Worm (Caenorhabditis elegans): ENCODE data around the gene sgo-1.

The sgo-1 gene

DNA sequence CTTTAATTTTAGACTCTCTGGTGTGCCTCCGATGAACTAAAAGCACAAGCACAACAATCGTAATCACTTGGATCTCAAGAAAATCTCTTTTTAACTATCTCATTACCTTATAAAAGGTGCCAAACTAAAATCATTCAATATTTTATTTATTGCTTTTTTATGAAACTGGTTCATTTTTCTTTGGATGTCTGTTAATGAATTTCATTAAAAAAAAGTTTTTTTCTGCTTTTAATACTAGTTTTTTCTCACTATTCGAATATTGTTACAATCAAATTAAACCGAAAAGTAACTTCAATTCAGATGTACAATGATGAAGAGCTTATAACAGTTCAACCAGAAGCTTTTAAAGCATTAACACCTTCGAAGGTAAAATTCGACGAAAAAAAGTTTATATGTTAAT lies 20.6 kb downstream of the sgo-1 start, which contains the start of gene swd-2.1:
TSS of gene swd-2.1 (plus strand) at position 301 of the 400 bp plus-strand sequence.
- no peak for TF ChIP-seq cog-1 (tag; optimal IDR thresholded peaks at IDR 0.05)
- no peak for TF ChIP-seq ztf-23 (GFP tag; IDR thresholded peaks at IDR 0.05)
- TF ChIP-seq klf-2 (GFP tag; conservative IDR thresholded peaks at IDR 0.05): no peak
- TF ChIP-seq T22C8.4 (GFP tag; IDR thresholded peaks at IDR 0.05): no peak
- TF ChIP-seq med-1 (GFP tag; optimal IDR thresholded peaks at IDR 0.05; ENCODE audit: insufficient read depth): no peak
- TF ChIP-seq flt-1 (GFP tag; IDR thresholded peaks at IDR 0.05): no peak
- no peak for TF ChIP-seq ref-1 (GFP tag; conservative IDR thresholded peaks at IDR 0.05)
- TF ChIP-seq ztf-29 (GFP tag; IDR thresholded peaks at IDR 0.05): no peak
- TF ChIP-seq tab-1 (GFP tag; IDR thresholded peaks at IDR 0.05): no peak

DNA sequence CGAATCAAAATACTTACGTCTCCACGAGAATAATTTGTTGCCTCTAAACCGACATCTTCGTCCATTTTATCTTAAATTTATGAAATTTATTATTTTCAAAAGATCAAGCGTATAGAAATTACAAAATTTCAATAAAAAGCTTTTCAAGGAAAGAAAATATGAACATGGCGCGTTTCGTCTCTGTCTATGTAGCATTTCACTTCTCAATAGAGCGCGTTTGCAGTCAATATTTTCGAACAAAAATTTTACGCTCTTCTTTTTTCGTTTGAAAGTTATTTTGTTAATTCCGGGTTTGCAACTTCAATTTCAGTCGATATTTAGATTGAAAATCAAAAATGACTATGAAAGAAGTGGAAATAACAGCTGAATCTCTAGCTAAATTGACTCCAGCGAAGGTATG lies 22.1 kb downstream of the sgo-1 start, which contains the start of the genes hcf-1 and swd-2.2:
TSS of gene hcf-1 (minus strand) at position 70 of the 400 bp plus-strand sequence.
TSS of gene swd-2.2 (plus strand) at position 206 of the 400 bp plus-strand sequence.
- no peak for TF ChIP-seq tab-1 (GFP tag; IDR thresholded peaks at IDR 0.05)
- TF ChIP-seq flt-1 (GFP tag; IDR thresholded peaks at IDR 0.05): no peak
- TF ChIP-seq ref-1 (GFP tag; conservative IDR thresholded peaks at IDR 0.05): no peak
- no peak for TF ChIP-seq med-1 (GFP tag; optimal IDR thresholded peaks at IDR 0.05; ENCODE audit: insufficient read depth)
- no peak for TF ChIP-seq T22C8.4 (GFP tag; IDR thresholded peaks at IDR 0.05)
- no peak for TF ChIP-seq ztf-29 (GFP tag; IDR thresholded peaks at IDR 0.05)
- TF ChIP-seq klf-2 (GFP tag; conservative IDR thresholded peaks at IDR 0.05): no peak
- TF ChIP-seq cog-1 (tag; optimal IDR thresholded peaks at IDR 0.05): no peak
- no peak for TF ChIP-seq ztf-23 (GFP tag; IDR thresholded peaks at IDR 0.05)

DNA sequence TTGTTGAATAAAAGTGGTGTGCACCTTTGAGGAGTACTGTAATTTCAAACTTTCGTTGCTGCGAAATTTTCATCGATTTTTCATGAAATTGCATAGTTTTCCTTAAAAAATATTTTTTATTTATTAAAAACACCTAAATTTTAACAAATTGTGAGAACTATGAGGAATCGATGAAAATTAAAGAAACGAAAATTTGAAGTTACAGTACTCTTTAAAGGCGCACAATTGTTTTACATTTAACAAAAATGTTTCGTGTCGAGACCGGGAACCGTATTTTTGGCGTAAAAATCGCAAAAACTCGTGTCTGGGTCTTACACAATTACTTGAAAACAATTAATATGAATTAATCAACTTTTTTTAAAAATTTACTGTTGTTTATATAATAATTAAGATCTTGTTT lies 26.1 kb downstream of the sgo-1 start, which contains the start of gene rdl-1:
TSS of gene rdl-1 (minus strand) at position 101 of the 400 bp plus-strand sequence.
- TF ChIP-seq T22C8.4 (GFP tag; IDR thresholded peaks at IDR 0.05) (no peak), cog-1 (tag; optimal IDR thresholded peaks at IDR 0.05) (no peak), ref-1 (GFP tag; conservative IDR thresholded peaks at IDR 0.05) (no peak), med-1 (GFP tag; optimal IDR thresholded peaks at IDR 0.05; ENCODE audit: insufficient read depth) (no peak), ztf-23 (GFP tag; IDR thresholded peaks at IDR 0.05) (no peak), ztf-29 (GFP tag; IDR thresholded peaks at IDR 0.05) (no peak), tab-1 (GFP tag; IDR thresholded peaks at IDR 0.05) (no peak), klf-2 (GFP tag; conservative IDR thresholded peaks at IDR 0.05) (no peak), flt-1 (GFP tag; IDR thresholded peaks at IDR 0.05) (no peak)

DNA sequence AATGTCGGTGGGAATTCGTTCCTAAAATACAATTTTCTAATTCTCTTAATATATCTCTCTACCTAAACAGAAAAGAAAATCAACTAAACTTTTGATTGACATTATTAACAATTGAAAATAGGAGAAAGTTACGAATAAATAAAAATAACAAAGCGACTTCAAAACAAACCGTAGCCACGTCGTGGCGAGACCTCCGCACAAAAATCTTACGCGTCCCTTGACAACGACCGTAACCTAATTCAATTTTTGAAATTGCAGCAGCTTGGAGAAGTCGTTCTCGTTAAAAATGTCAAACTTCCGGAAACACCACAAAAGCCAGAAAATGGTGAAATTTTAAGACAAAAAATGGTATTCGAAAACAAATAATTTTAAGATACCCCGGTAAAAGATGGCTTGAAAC lies 32.0 kb downstream of the sgo-1 start:
- TF ChIP-seq tab-1 (GFP tag; IDR thresholded peaks at IDR 0.05): no peak
- no peak for TF ChIP-seq T22C8.4 (GFP tag; IDR thresholded peaks at IDR 0.05)
- TF ChIP-seq ztf-23 (GFP tag; IDR thresholded peaks at IDR 0.05): no peak
- no peak for TF ChIP-seq flt-1 (GFP tag; IDR thresholded peaks at IDR 0.05)
- no peak for TF ChIP-seq ztf-29 (GFP tag; IDR thresholded peaks at IDR 0.05)
- no peak for TF ChIP-seq med-1 (GFP tag; optimal IDR thresholded peaks at IDR 0.05; ENCODE audit: insufficient read depth)
- TF ChIP-seq klf-2 (GFP tag; conservative IDR thresholded peaks at IDR 0.05): no peak
- no peak for TF ChIP-seq ref-1 (GFP tag; conservative IDR thresholded peaks at IDR 0.05)
- TF ChIP-seq cog-1 (tag; optimal IDR thresholded peaks at IDR 0.05): no peak

DNA sequence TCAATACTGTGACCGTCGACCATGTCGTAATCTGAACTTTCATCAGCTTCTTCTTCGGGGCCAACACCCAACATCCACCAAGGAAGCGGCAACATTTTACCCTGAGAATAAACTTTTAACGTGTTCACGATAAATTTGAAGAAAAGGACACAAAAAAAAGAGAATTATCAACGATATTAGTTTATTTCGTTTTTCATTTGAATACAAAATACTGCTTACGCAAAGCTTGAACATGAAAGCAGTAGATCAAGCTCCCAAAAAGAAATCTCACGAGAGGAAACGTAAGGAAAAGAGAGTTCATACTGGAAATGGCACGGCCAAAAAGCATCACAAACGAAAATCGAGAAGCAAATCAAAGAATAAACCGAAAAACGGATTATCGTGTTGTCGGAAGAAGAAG lies 32.5 kb downstream of the sgo-1 start, which contains the start of the genes C46A5.6 and C46A5.1:
TSS of gene C46A5.6 (minus strand) at position 101 of the 400 bp plus-strand sequence.
TSS of gene C46A5.1 (plus strand) at position 184 of the 400 bp plus-strand sequence.
- TF ChIP-seq flt-1 (GFP tag; IDR thresholded peaks at IDR 0.05) (no peak), ztf-23 (GFP tag; IDR thresholded peaks at IDR 0.05) (no peak), T22C8.4 (GFP tag; IDR thresholded peaks at IDR 0.05) (no peak), cog-1 (tag; optimal IDR thresholded peaks at IDR 0.05) (no peak), med-1 (GFP tag; optimal IDR thresholded peaks at IDR 0.05; ENCODE audit: insufficient read depth) (no peak)

DNA sequence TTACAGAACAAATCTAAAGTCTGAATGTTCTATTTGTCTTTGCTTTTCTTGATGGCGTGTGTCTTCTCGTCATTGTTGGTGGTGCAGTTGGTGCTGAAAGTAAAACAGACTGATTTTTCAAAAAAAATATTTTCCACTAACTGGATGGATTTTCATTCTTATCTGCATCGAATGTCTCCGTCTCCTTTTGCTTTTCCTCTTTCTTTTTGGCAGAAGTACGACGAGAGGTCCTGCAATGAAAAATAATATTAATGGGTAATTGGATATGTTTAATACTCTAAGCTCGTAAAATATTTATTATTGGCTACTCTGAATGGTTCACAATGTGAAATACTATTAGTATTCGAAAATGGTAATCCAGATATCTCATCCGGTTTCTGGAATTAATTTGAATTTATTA lies 36.2 kb downstream of the sgo-1 start, which contains the start of gene del-7:
TSS of gene del-7 (plus strand) at position 301 of the 400 bp plus-strand sequence.
- no peak for TF ChIP-seq med-1 (GFP tag; optimal IDR thresholded peaks at IDR 0.05; ENCODE audit: insufficient read depth)
- TF ChIP-seq ztf-29 (GFP tag; IDR thresholded peaks at IDR 0.05): no peak
- TF ChIP-seq ref-1 (GFP tag; conservative IDR thresholded peaks at IDR 0.05): no peak
- TF ChIP-seq T22C8.4 (GFP tag; IDR thresholded peaks at IDR 0.05): no peak

DNA sequence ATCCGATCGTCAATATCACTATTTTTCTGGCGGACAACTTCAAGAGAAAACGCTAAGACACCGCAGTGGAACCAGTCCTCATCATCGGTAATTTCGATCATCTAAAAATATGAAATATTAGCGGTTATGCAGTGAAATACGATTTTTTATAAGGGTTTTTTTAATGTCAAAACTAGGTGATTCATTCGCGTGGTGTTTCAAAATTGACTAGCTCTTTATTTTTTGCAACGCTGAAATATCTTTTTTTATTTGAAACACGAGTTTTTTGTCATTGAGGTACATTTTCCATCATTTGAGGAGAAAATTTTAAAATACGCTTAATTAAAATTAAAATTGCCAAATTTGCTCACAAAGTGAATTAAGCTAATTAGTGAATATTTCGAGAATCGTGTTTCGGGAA lies 36.8 kb downstream of the sgo-1 start, which contains the start of gene dsb-3:
TSS of gene dsb-3 (minus strand) at position 101 of the 400 bp plus-strand sequence.
- no peak for TF ChIP-seq flt-1 (GFP tag; IDR thresholded peaks at IDR 0.05)
- no peak for TF ChIP-seq ztf-29 (GFP tag; IDR thresholded peaks at IDR 0.05)
- no peak for TF ChIP-seq tab-1 (GFP tag; IDR thresholded peaks at IDR 0.05)
- no peak for TF ChIP-seq med-1 (GFP tag; optimal IDR thresholded peaks at IDR 0.05; ENCODE audit: insufficient read depth)
- TF ChIP-seq klf-2 (GFP tag; conservative IDR thresholded peaks at IDR 0.05): no peak
- TF ChIP-seq cog-1 (tag; optimal IDR thresholded peaks at IDR 0.05): no peak
- no peak for TF ChIP-seq ref-1 (GFP tag; conservative IDR thresholded peaks at IDR 0.05)
- no peak for TF ChIP-seq ztf-23 (GFP tag; IDR thresholded peaks at IDR 0.05)
- no peak for TF ChIP-seq T22C8.4 (GFP tag; IDR thresholded peaks at IDR 0.05)

DNA sequence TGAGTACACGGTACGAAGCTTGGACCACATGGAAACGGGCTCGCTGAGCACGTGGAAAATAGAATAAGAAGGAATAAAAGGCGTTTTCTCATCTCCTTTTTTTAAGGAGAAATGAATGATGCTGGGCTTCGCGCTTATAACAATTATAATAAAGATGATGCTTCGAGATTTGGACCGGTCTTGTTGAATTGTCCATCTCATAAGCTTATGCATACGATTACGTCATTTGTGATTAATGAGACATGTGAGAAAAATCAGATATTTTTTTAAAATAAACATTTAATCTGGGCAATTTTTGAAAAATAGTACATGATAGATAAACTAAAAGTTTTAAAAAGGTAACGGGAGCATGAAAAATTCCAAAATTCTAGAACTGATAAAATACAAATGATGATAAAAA lies 39.0 kb downstream of the sgo-1 start, which contains the start of gene C46A5.4:
TSS of gene C46A5.4 (minus strand) at position 101 of the 400 bp plus-strand sequence.
- TF ChIP-seq cog-1 (tag; optimal IDR thresholded peaks at IDR 0.05) (no peak), flt-1 (GFP tag; IDR thresholded peaks at IDR 0.05) (no peak), tab-1 (GFP tag; IDR thresholded peaks at IDR 0.05) (no peak), klf-2 (GFP tag; conservative IDR thresholded peaks at IDR 0.05) (no peak), ref-1 (GFP tag; conservative IDR thresholded peaks at IDR 0.05) (no peak), ztf-23 (GFP tag; IDR thresholded peaks at IDR 0.05) (no peak), ztf-29 (GFP tag; IDR thresholded peaks at IDR 0.05) (no peak), med-1 (GFP tag; optimal IDR thresholded peaks at IDR 0.05; ENCODE audit: insufficient read depth) (no peak), T22C8.4 (GFP tag; IDR thresholded peaks at IDR 0.05) (no peak)

DNA sequence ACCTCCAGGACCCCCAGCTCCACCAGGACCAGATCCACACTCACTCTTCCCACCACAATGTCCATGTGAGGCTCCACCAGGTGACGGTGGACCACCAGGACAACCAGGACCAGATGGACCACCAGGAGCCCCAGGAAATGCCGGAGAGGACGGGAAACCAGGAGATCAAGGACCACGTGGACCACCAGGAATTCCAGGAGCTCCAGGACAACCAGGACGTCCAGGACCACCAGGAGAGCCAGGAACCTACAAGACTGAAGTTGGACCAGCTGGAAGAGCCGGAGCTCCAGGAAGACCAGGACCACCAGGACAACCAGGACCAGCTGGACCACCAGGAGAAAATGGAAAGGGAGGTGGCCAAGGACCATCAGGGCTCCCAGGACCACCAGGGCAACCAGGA lies 42.2 kb downstream of the sgo-1 start:
- TF ChIP-seq flt-1 (GFP tag; IDR thresholded peaks at IDR 0.05) (no peak), ztf-29 (GFP tag; IDR thresholded peaks at IDR 0.05) (no peak), ref-1 (GFP tag; conservative IDR thresholded peaks at IDR 0.05) (no peak), T22C8.4 (GFP tag; IDR thresholded peaks at IDR 0.05) (no peak), klf-2 (GFP tag; conservative IDR thresholded peaks at IDR 0.05) (no peak), ztf-23 (GFP tag; IDR thresholded peaks at IDR 0.05) (no peak), med-1 (GFP tag; optimal IDR thresholded peaks at IDR 0.05; ENCODE audit: insufficient read depth) (no peak), cog-1 (tag; optimal IDR thresholded peaks at IDR 0.05) (no peak)

Measured in whole organism, midembryonic.